Worm (Caenorhabditis elegans): ENCODE measurements around the gene tebp-2.
A peak's percentile ranks its signal among the peaks of the same experiment; 100 is the strongest.

tebp-2 gene

ce11 chrIV:5590120-5590519 is 48.7 kb downstream of the tebp-2 start (continued):
- TF ChIP-seq lin-39 (tag; optimal IDR thresholded peaks at IDR 0.05) (no peak), ztf-11 (tag; optimal IDR thresholded peaks at IDR 0.05) (no peak), unc-39 (tag; optimal IDR thresholded peaks at IDR 0.05) (no peak), ceh-82 (tag; optimal IDR thresholded peaks at IDR 0.05) (no peak), nhr-6 (tag; optimal IDR thresholded peaks at IDR 0.05) (no peak), unc-62 (GFP tag; optimal IDR thresholded peaks at IDR 0.05) (no peak), nhr-12 (tag; optimal IDR thresholded peaks at IDR 0.05) (no peak), aly-2 (tag; optimal IDR thresholded peaks at IDR 0.05) (no peak), skn-1 (tag; optimal IDR thresholded peaks at IDR 0.05) (no peak), lin-13 (GFP tag; optimal IDR thresholded peaks at IDR 0.05) (no peak), nhr-10 (tag; optimal IDR thresholded peaks at IDR 0.05) (no peak), R02D3.7 (tag; optimal IDR thresholded peaks at IDR 0.05) (no peak), sma-9 (GFP tag; optimal IDR thresholded peaks at IDR 0.05) (peak; percentile 84), sma-9 (tag; optimal IDR thresholded peaks at IDR 0.05) (no peak), elt-1 (tag; optimal IDR thresholded peaks at IDR 0.05) (no peak), ztf-4 (tag; optimal IDR thresholded peaks at IDR 0.05) (peak; percentile 3), mbf-1 (tag; optimal IDR thresholded peaks at IDR 0.05) (no peak), nhr-129 (tag; optimal IDR thresholded peaks at IDR 0.05) (peak; percentile 87), zag-1 (tag; optimal IDR thresholded peaks at IDR 0.05) (no peak), ztf-1 (GFP tag; conservative IDR thresholded peaks at IDR 0.05) (no peak), unc-55 (GFP tag; optimal IDR thresholded peaks at IDR 0.05) (no peak), lsy-2 (tag; optimal IDR thresholded peaks at IDR 0.05) (peak in 1 of 2 experiments; percentile 55), F13H6.1 (tag; optimal IDR thresholded peaks at IDR 0.05) (peak; percentile 71)

ce11 chrIV:5591134-5591533 is 49.7 kb downstream of the tebp-2 start:
- TF ChIP-seq nhr-77 (tag; optimal IDR thresholded peaks at IDR 0.05) (no peak), elt-1 (tag; optimal IDR thresholded peaks at IDR 0.05) (no peak), mab-5 (tag; optimal IDR thresholded peaks at IDR 0.05) (no peak), blmp-1 (tag; optimal IDR thresholded peaks at IDR 0.05; ENCODE audit: insufficient read depth) (peak; percentile 44), nhr-25 (tag; optimal IDR thresholded peaks at IDR 0.05) (peak; percentile 83), lsy-2 (tag; optimal IDR thresholded peaks at IDR 0.05) (peak in 1 of 2 experiments; percentile 76), ztf-11 (tag; optimal IDR thresholded peaks at IDR 0.05) (no peak), unc-62 (GFP tag; optimal IDR thresholded peaks at IDR 0.05) (no peak), nhr-129 (tag; optimal IDR thresholded peaks at IDR 0.05) (peak; percentile 95), elt-3 (tag; optimal IDR thresholded peaks at IDR 0.05) (no peak), ceh-82 (tag; optimal IDR thresholded peaks at IDR 0.05) (no peak), nhr-237 (tag; optimal IDR thresholded peaks at IDR 0.05) (no peak), nhr-21 (tag; optimal IDR thresholded peaks at IDR 0.05) (peak; percentile 49), skn-1 (tag; optimal IDR thresholded peaks at IDR 0.05) (no peak), lin-13 (GFP tag; optimal IDR thresholded peaks at IDR 0.05) (no peak), sem-4 (tag; optimal IDR thresholded peaks at IDR 0.05) (peak; percentile 4), ZK546.5 (tag; optimal IDR thresholded peaks at IDR 0.05) (no peak), unc-55 (GFP tag; optimal IDR thresholded peaks at IDR 0.05) (no peak), ztf-1 (GFP tag; conservative IDR thresholded peaks at IDR 0.05) (no peak), zag-1 (tag; optimal IDR thresholded peaks at IDR 0.05) (no peak), lin-11 (tag; optimal IDR thresholded peaks at IDR 0.05) (no peak), mbf-1 (tag; optimal IDR thresholded peaks at IDR 0.05) (no peak), nhr-6 (tag; optimal IDR thresholded peaks at IDR 0.05) (peak; percentile 69), gmeb-1 (tag; optimal IDR thresholded peaks at IDR 0.05) (peak; percentile 70), fos-1 (tag; optimal IDR thresholded peaks at IDR 0.05) (peak; percentile 68), aly-2 (tag; optimal IDR thresholded peaks at IDR 0.05) (no peak), dmd-4 (tag; optimal IDR thresholded peaks at IDR 0.05) (no peak), C34F6.9 (tag; optimal IDR thresholded peaks at IDR 0.05) (peak; percentile 71), unc-39 (tag; optimal IDR thresholded peaks at IDR 0.05) (no peak), egl-27 (tag; optimal IDR thresholded peaks at IDR 0.05) (no peak), sma-3 (GFP tag; optimal IDR thresholded peaks at IDR 0.05) (peak; percentile 91), nhr-10 (tag; optimal IDR thresholded peaks at IDR 0.05) (no peak), ztf-4 (tag; optimal IDR thresholded peaks at IDR 0.05) (peak; percentile 54), crh-2 (tag; optimal IDR thresholded peaks at IDR 0.05) (peak; percentile 93), nhr-11 (tag; optimal IDR thresholded peaks at IDR 0.05) (no peak), mdl-1 (tag; optimal IDR thresholded peaks at IDR 0.05) (no peak), F13H6.1 (tag; optimal IDR thresholded peaks at IDR 0.05) (peak; percentile 90), nhr-23 (tag; optimal IDR thresholded peaks at IDR 0.05) (no peak), alr-1 (tag; optimal IDR thresholded peaks at IDR 0.05) (no peak), R02D3.7 (tag; optimal IDR thresholded peaks at IDR 0.05) (no peak), ceh-16 (tag; optimal IDR thresholded peaks at IDR 0.05) (no peak), ama-1 (optimal IDR thresholded peaks at IDR 0.05) (no peak), lin-39 (tag; optimal IDR thresholded peaks at IDR 0.05) (no peak), Y55F3AM.14 (GFP tag; optimal IDR thresholded peaks at IDR 0.05) (peak; percentile 99), nhr-12 (tag; optimal IDR thresholded peaks at IDR 0.05) (no peak), snpc-4 (tag; optimal IDR thresholded peaks at IDR 0.05) (no peak), peb-1 (tag; optimal IDR thresholded peaks at IDR 0.05) (no peak), sma-9 (GFP tag; optimal IDR thresholded peaks at IDR 0.05) (peak; percentile 91), sma-9 (tag; optimal IDR thresholded peaks at IDR 0.05) (no peak)
